Fruit fly (Drosophila melanogaster) whole organism, embryonic: ENCODE results near the gene Pat1.
A peak's percentile ranks its signal among the peaks of the same experiment; 100 is the strongest.

Source experiments
- Asciz ChIP-seq: fragments of 200-800 bp; sonication (Bioruptor generic); optimal IDR thresholded peaks from 2 replicates; lab custom pipeline; 2017; ENCODE audit warnings: missing biosample characterization, mild to moderate bottlenecking, missing genetic modification characterization, missing genetic modification reagents
- CG10209 ChIP-seq: fragments of 200-800 bp; sonication (Bioruptor generic); optimal IDR thresholded peaks from 3 replicates; lab custom pipeline; 2017; ENCODE audit warnings: missing biosample characterization, mild to moderate bottlenecking, missing genetic modification characterization, missing genetic modification reagents
- CG12219 ChIP-seq: fragments of 200-800 bp; sonication (Bioruptor generic); optimal IDR thresholded peaks from 3 replicates; lab custom pipeline; 2018; ENCODE audit warnings: missing biosample characterization, mild to moderate bottlenecking, missing genetic modification characterization
- CG12236 ChIP-seq: fragments of 200-800 bp; sonication (Bioruptor generic); optimal IDR thresholded peaks from 2 replicates; lab custom pipeline; 2016; ENCODE audit warnings: missing biosample characterization, missing genetic modification characterization
- CG13624 ChIP-seq: fragments of 200-800 bp; sonication (Bioruptor generic); optimal IDR thresholded peaks from 2 replicates; lab custom pipeline; 2016; ENCODE audit warnings: missing biosample characterization, missing genetic modification characterization
- CG14441 ChIP-seq: fragments of 200-800 bp; sonication (Bioruptor generic); IDR thresholded peaks from 2 replicates; pipeline ENCODE4 v1.3.6; 2022; ENCODE audit warnings: missing biosample characterization, missing genetic modification characterization
- CG14860 ChIP-seq: fragments of 200-800 bp; sonication (Bioruptor generic); IDR thresholded peaks from 3 replicates; pipeline ENCODE4 v1.3.6; 2022; ENCODE audit warnings: missing biosample characterization, missing genetic modification characterization; ENCODE audit not compliant: partially characterized antibody
- CG16779 ChIP-seq: fragments of 200-800 bp; sonication (Bioruptor generic); IDR thresholded peaks from 2 replicates; pipeline ENCODE4 v1.3.6; 2022; ENCODE audit warnings: missing biosample characterization, missing genetic modification characterization
- CG16813 ChIP-seq: fragments of 200-800 bp; sonication (Bioruptor generic); IDR thresholded peaks from 3 replicates; pipeline ENCODE4 v1.3.6; 2022; ENCODE audit warnings: missing biosample characterization, missing genetic modification characterization; ENCODE audit not compliant: partially characterized antibody
- CG3065 ChIP-seq: fragments of 200-800 bp; sonication (Bioruptor generic); optimal IDR thresholded peaks from 2 replicates; lab custom pipeline; 2016; ENCODE audit warnings: missing biosample characterization, missing genetic modification characterization
- CG31388 ChIP-seq: fragments of 200-800 bp; sonication (Bioruptor generic); optimal IDR thresholded peaks from 2 replicates; lab custom pipeline; 2016; ENCODE audit warnings: missing biosample characterization, missing genetic modification characterization
- CG3847 ChIP-seq: fragments of 200-800 bp; sonication (Bioruptor generic); IDR thresholded peaks from 2 replicates; pipeline ENCODE4 v1.3.6; 2022; ENCODE audit warnings: missing biosample characterization, missing genetic modification characterization
- CG3995 ChIP-seq: fragments of 200-800 bp; sonication (Bioruptor generic); optimal IDR thresholded peaks from 3 replicates; lab custom pipeline; 2016; ENCODE audit warnings: missing biosample characterization, missing genetic modification characterization
- CG42726 ChIP-seq: fragments of 200-800 bp; sonication (Bioruptor generic); IDR thresholded peaks from 2 replicates; pipeline ENCODE4 v1.3.6; 2022; ENCODE audit warnings: missing biosample characterization, missing genetic modification characterization; ENCODE audit not compliant: partially characterized antibody
- CG6175 ChIP-seq: fragments of 200-800 bp; sonication (Bioruptor generic); IDR thresholded peaks from 3 replicates; pipeline ENCODE4 v1.3.6; 2022; ENCODE audit warnings: missing biosample characterization, missing genetic modification characterization
- CG6765 ChIP-seq: fragments of 200-800 bp; sonication (Bioruptor generic); optimal IDR thresholded peaks from 3 replicates; lab custom pipeline; 2017; ENCODE audit warnings: missing biosample characterization, mild to moderate bottlenecking, missing genetic modification characterization
- CG8281 ChIP-seq: fragments of 200-800 bp; sonication (Bioruptor generic); optimal IDR thresholded peaks from 2 replicates; lab custom pipeline; 2018; ENCODE audit warnings: missing biosample characterization, mild to moderate bottlenecking, missing genetic modification characterization, moderate library complexity
- CG8924 ChIP-seq: fragments of 200-800 bp; optimal IDR thresholded peaks from 3 replicates; lab custom pipeline; 2019; ENCODE audit warnings: missing biosample characterization, mild to moderate bottlenecking, missing genetic modification characterization, moderate library complexity
- Deaf1 ChIP-seq: fragments of 200-800 bp; optimal IDR thresholded peaks from 3 replicates; lab custom pipeline; 2019; ENCODE audit warnings: missing biosample characterization, mild to moderate bottlenecking, missing genetic modification characterization, moderate library complexity
- Eip74EF ChIP-seq, 2 experiments: fragments of 200-800 bp in 1 of 2; fragments of >200 bp in 1 of 2; sonication (Bioruptor generic) in 1 of 2; optimal IDR thresholded peaks; 2 replicates each; lab custom pipeline; 2017 to 2019; ENCODE audit warnings: missing biosample characterization in 2 of 2, missing genetic modification characterization in 2 of 2, mild to moderate bottlenecking in 1 of 2, moderate library complexity in 1 of 2
- Hand ChIP-seq: fragments of 200-800 bp; sonication (Bioruptor generic); optimal IDR thresholded peaks from 2 replicates; lab custom pipeline; 2017; ENCODE audit warnings: mild to moderate bottlenecking, missing biosample characterization, missing genetic modification reagents, missing genetic modification characterization
- Mad ChIP-seq: fragments of 200-800 bp; sonication (Bioruptor generic); optimal IDR thresholded peaks from 2 replicates; lab custom pipeline; 2016; ENCODE audit warnings: missing biosample characterization, missing genetic modification characterization
- Mrtf ChIP-seq: fragments of 200-800 bp; sonication (Bioruptor generic); IDR thresholded peaks from 3 replicates; pipeline ENCODE4 v1.3.6; 2022; ENCODE audit warnings: missing biosample characterization, missing genetic modification characterization
- Pdp1 ChIP-seq, 2 experiments: fragments of 200-800 bp; sonication (Bioruptor generic); optimal IDR thresholded peaks; 3 replicates each; lab custom pipeline; 2016; ENCODE audit warnings: missing biosample characterization in 2 of 2, missing genetic modification characterization in 2 of 2, mild to moderate bottlenecking in 1 of 2, moderate library complexity in 1 of 2
- Stat92E ChIP-seq, 3 experiments: fragments of >200 bp in 2 of 3; fragments of 200-800 bp in 1 of 3; sonication (Bioruptor generic) in 1 of 3; optimal IDR thresholded peaks; 2 replicates each; lab custom pipeline; 2017 to 2019; ENCODE audit warnings: missing biosample characterization in 3 of 3, missing genetic modification characterization in 3 of 3, mild to moderate bottlenecking in 1 of 3, moderate library complexity in 1 of 3
- bbx ChIP-seq: fragments of 200-800 bp; sonication (Bioruptor generic); IDR thresholded peaks from 2 replicates; pipeline ENCODE4 v1.3.6; 2022; ENCODE audit warnings: missing biosample characterization, missing genetic modification characterization; ENCODE audit not compliant: partially characterized antibody
- br ChIP-seq: fragments of >200 bp; optimal IDR thresholded peaks from 2 replicates; lab custom pipeline; 2017
- chm ChIP-seq: fragments of 200-800 bp; sonication (Bioruptor generic); IDR thresholded peaks from 2 replicates; pipeline ENCODE4 v1.3.6; 2022; ENCODE audit warnings: missing biosample characterization, missing genetic modification characterization
- chn ChIP-seq: fragments of 200-800 bp; sonication (Bioruptor generic); optimal IDR thresholded peaks from 2 replicates; lab custom pipeline; 2016; ENCODE audit warnings: missing biosample characterization, missing genetic modification characterization
- crp ChIP-seq, 2 experiments: fragments of 200-800 bp; sonication (Bioruptor generic); optimal IDR thresholded peaks; 2 replicates in 1 of 2; 3 replicates in 1 of 2; lab custom pipeline; 2017; ENCODE audit warnings: missing biosample characterization in 2 of 2, missing genetic modification characterization in 2 of 2, mild to moderate bottlenecking in 1 of 2, moderate library complexity in 1 of 2
- dimm ChIP-seq: fragments of 200-800 bp; sonication (Bioruptor generic); IDR thresholded peaks from 2 replicates; pipeline ENCODE4 v1.3.6; 2022; ENCODE audit warnings: missing biosample characterization, missing genetic modification characterization
- dpn ChIP-seq, 2 experiments: fragments of 200-800 bp; sonication (Bioruptor generic); optimal IDR thresholded peaks; 3 replicates each; lab custom pipeline; 2016; ENCODE audit warnings: missing biosample characterization in 2 of 2, missing genetic modification characterization in 2 of 2
- ewg ChIP-seq: fragments of 200-800 bp; sonication (Bioruptor generic); optimal IDR thresholded peaks from 3 replicates; lab custom pipeline; 2017; ENCODE audit warnings: mild to moderate bottlenecking, missing biosample characterization, missing genetic modification reagents, missing genetic modification characterization
- gce ChIP-seq: fragments of 200-800 bp; sonication (Bioruptor generic); IDR thresholded peaks from 3 replicates; pipeline ENCODE4 v1.3.6; 2022; ENCODE audit warnings: missing biosample characterization, missing genetic modification characterization
- grau ChIP-seq: fragments of 200-800 bp; optimal IDR thresholded peaks from 3 replicates; lab custom pipeline; 2019; ENCODE audit warnings: missing biosample characterization, mild to moderate bottlenecking, missing genetic modification characterization, moderate library complexity
- gsb ChIP-seq: fragments of 200-800 bp; sonication (Bioruptor generic); IDR thresholded peaks from 2 replicates; pipeline ENCODE4 v1.3.6; 2022; ENCODE audit warnings: missing biosample characterization, missing genetic modification characterization
- hb ChIP-seq: fragments of 200-800 bp; sonication (Bioruptor generic); IDR thresholded peaks from 3 replicates; pipeline ENCODE4 v1.3.6; 2022; ENCODE audit warnings: missing biosample characterization, missing genetic modification characterization; ENCODE audit not compliant: partially characterized antibody
- kay ChIP-seq: fragments of 200-800 bp; sonication (Bioruptor generic); optimal IDR thresholded peaks from 2 replicates; lab custom pipeline; 2016; ENCODE audit warnings: missing biosample characterization, missing genetic modification characterization
- nerfin-2 ChIP-seq: fragments of 200-800 bp; sonication (Bioruptor generic); IDR thresholded peaks from 2 replicates; pipeline ENCODE4 v1.3.6; 2022; ENCODE audit warnings: missing biosample characterization, missing genetic modification characterization; ENCODE audit not compliant: partially characterized antibody
- nom ChIP-seq: fragments of 200-800 bp; sonication (Bioruptor generic); optimal IDR thresholded peaks from 2 replicates; lab custom pipeline; 2017; ENCODE audit warnings: missing biosample characterization, missing genetic modification characterization, mild to moderate bottlenecking, moderate library complexity, missing genetic modification reagents
- rib ChIP-seq: fragments of 200-800 bp; sonication (Bioruptor generic); IDR thresholded peaks from 2 replicates; pipeline ENCODE4 v1.3.6; 2022; ENCODE audit warnings: missing biosample characterization, missing genetic modification characterization
- seq ChIP-seq: fragments of 200-800 bp; sonication (Bioruptor generic); IDR thresholded peaks from 2 replicates; pipeline ENCODE4 v1.3.6; 2022; ENCODE audit warnings: missing biosample characterization, missing genetic modification characterization
- sim ChIP-seq: fragments of 200-800 bp; sonication (Bioruptor generic); IDR thresholded peaks from 2 replicates; pipeline ENCODE4 v1.3.6; 2022; ENCODE audit warnings: missing biosample characterization, missing genetic modification characterization
- ssp ChIP-seq: fragments of 200-800 bp; sonication (Bioruptor generic); IDR thresholded peaks from 2 replicates; pipeline ENCODE4 v1.3.6; 2022; ENCODE audit warnings: missing biosample characterization, missing genetic modification characterization
- unpg ChIP-seq: fragments of 200-800 bp; sonication (Bioruptor generic); optimal IDR thresholded peaks from 3 replicates; lab custom pipeline; 2018; ENCODE audit warnings: missing biosample characterization, mild to moderate bottlenecking, missing genetic modification characterization, moderate library complexity
- wdn ChIP-seq: fragments of 200-800 bp; sonication (Bioruptor generic); IDR thresholded peaks from 2 replicates; pipeline ENCODE4 v1.3.6; 2022; ENCODE audit warnings: missing biosample characterization, missing genetic modification characterization
- wor ChIP-seq: fragments of 200-800 bp; sonication (Bioruptor generic); IDR thresholded peaks from 2 replicates; pipeline ENCODE4 v1.3.6; 2022; ENCODE audit warnings: missing biosample characterization, missing genetic modification characterization
- zen ChIP-seq: fragments of 200-800 bp; sonication (Bioruptor generic); optimal IDR thresholded peaks from 3 replicates; lab custom pipeline; 2018; ENCODE audit warnings: missing biosample characterization, mild to moderate bottlenecking, missing genetic modification characterization, moderate library complexity

Pat1 gene

DNA sequence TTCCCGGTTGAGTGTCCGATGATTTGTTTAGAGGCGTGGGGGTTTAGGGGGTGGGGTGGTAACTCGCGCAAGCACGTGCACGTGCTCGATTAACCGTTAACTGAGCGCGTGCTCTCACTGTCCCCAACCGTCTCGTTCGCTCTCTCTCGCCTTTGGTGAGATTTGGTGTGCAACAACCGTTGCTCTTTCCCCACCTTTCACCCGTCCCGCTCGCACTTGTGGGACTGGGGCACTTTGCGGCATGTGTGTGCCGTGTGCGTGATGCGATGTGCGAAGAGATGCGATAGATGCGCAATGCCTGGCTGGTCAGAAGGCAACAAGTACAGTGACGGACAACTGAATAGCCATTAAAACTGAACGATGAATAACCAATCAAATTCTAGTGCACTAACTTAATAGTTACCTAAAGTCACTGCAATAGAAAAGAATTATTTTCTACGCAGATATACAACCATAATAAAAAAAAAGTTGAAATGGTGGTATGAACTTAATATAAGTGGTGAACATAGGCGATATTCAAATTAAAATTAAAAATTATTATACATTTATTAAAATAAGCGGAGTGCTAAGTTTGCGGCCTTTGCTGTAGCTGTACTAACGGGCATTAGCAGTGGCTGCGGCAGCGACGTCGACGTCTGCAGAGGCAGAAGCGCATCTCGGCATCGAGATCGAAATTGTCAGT is 19.2 kb upstream of the Pat1 start (continued):
- TF ChIP-seq CG16813 (GFP tag; lab: Robert Waterston, UW) (no peak), ewg (peak; percentile 81), nom (GFP tag; lab: Kevin White, UChicago) (no peak), sim (GFP tag; lab: Robert Waterston, UW) (peak; percentile 76; the same call in 1 of the 2 replicates), rib (GFP tag; lab: Robert Waterston, UW) (no peak), Mad (peak; percentile 6), Hand (GFP tag; lab: Kevin White, UChicago) (peak; percentile 62), wdn (GFP tag; lab: Robert Waterston, UW) (0 out of 2 replicates have a peak, but pooled peaks have one; percentile 24), dimm (GFP tag; lab: Robert Waterston, UW) (peak; percentile 44; the same call in 1 of the 2 replicates), Stat92E (GFP tag; optimal IDR thresholded peaks at IDR 0.05; lab: Kevin White, UChicago) (peak in 1 of 3 experiments; percentile 81), kay (GFP tag; lab: Kevin White, UChicago) (peak; percentile 60), CG3847 (GFP tag; lab: Robert Waterston, UW) (peak; percentile 75), CG8924 (peak; percentile 92), dpn (GFP tag; optimal IDR thresholded peaks at IDR 0.05; lab: Kevin White, UChicago) (peak; percentile 40 to 78), CG13624 (GFP tag; lab: Kevin White, UChicago) (no peak), Pdp1 (GFP tag; optimal IDR thresholded peaks at IDR 0.05; lab: Kevin White, UChicago) (peak; percentile 52 to 60), gsb (no peak), CG14860 (GFP tag; lab: Robert Waterston, UW) (no peak), CG12219 (GFP tag; lab: Kevin White, UChicago) (peak; percentile 86), grau (tag; lab: Kevin White, UChicago) (peak; percentile 90), CG16779 (GFP tag; lab: Robert Waterston, UW) (no peak), chn (peak; percentile 59), ssp (GFP tag; lab: Robert Waterston, UW) (peak; percentile 73), wor (GFP tag; lab: Robert Waterston, UW) (peak; percentile 80), Asciz (peak; percentile 88), nerfin-2 (GFP tag; lab: Robert Waterston, UW) (no peak), gce (GFP tag; lab: Robert Waterston, UW) (no peak), CG10209 (GFP tag; lab: Kevin White, UChicago) (peak; percentile 90), CG14441 (GFP tag; lab: Robert Waterston, UW) (peak; percentile 66; the same call in 1 of the 2 replicates), br (lab: Kevin White, UChicago) (no peak), unpg (GFP tag; lab: Kevin White, UChicago) (peak; percentile 90), CG3065 (GFP tag; lab: Kevin White, UChicago) (peak; percentile 40), Deaf1 (tag; lab: Kevin White, UChicago) (peak; percentile 67), chm (GFP tag; lab: Robert Waterston, UW) (peak; percentile 62; the same call in 1 of the 2 replicates), crp (GFP tag; optimal IDR thresholded peaks at IDR 0.05; lab: Kevin White, UChicago) (peak in 1 of 2 experiments; percentile 51), Eip74EF (GFP tag; optimal IDR thresholded peaks at IDR 0.05; lab: Kevin White, UChicago) (peak in 1 of 2 experiments; percentile 86), hb (no peak), CG31388 (GFP tag; lab: Kevin White, UChicago) (peak; percentile 61), CG6175 (GFP tag; lab: Robert Waterston, UW) (no peak), CG6765 (GFP tag; lab: Kevin White, UChicago) (peak; percentile 35), seq (GFP tag; lab: Robert Waterston, UW) (peak; percentile 85), Mrtf (GFP tag; lab: Robert Waterston, UW) (peak; percentile 48; the same call in 1 of the 3 replicates), CG8281 (tag; lab: Kevin White, UChicago) (peak; percentile 72), CG12236 (GFP tag; lab: Kevin White, UChicago) (no peak), CG42726 (GFP tag; lab: Robert Waterston, UW) (no peak), CG3995 (no peak), zen (peak; percentile 83), bbx (GFP tag; lab: Robert Waterston, UW) (no peak)
